Fruit fly (Drosophila melanogaster): ENCODE measurements around the gene CG13950.

The CG13950 gene

dm6 chr2L:892461-892860 is 32.5 kb downstream of the CG13950 start (continued):
- TF ChIP-seq CG7839 (tag; optimal IDR thresholded peaks at IDR 0.05) (peak; percentile 48), CG31441 (GFP tag; IDR thresholded peaks at IDR 0.05) (0 out of 2 replicates have a peak, but pooled peaks have one; percentile 24), C15 (GFP tag; IDR thresholded peaks at IDR 0.05) (no peak), nmo (GFP tag; optimal IDR thresholded peaks at IDR 0.05) (peak; percentile 16), CG7987 (GFP tag; optimal IDR thresholded peaks at IDR 0.05) (no peak), ara (GFP tag; IDR thresholded peaks at IDR 0.05) (no peak), CG32532 (GFP tag; IDR thresholded peaks at IDR 0.05) (no peak), Spps (tag; optimal IDR thresholded peaks at IDR 0.05) (no peak), luna (GFP tag; optimal IDR thresholded peaks at IDR 0.05) (no peak), Awh (GFP tag; IDR thresholded peaks at IDR 0.05) (no peak), sd (tag; optimal IDR thresholded peaks at IDR 0.05) (no peak), vnd (GFP tag; IDR thresholded peaks at IDR 0.05; ENCODE audit: partially characterized antibody) (no peak), ab (GFP tag; optimal IDR thresholded peaks at IDR 0.05) (no peak), CG3065 (GFP tag; optimal IDR thresholded peaks at IDR 0.05) (no peak), CG17361 (GFP tag; IDR thresholded peaks at IDR 0.05) (0 out of 3 replicates have a peak, but pooled peaks have one; percentile 19), CG13296 (GFP tag; optimal IDR thresholded peaks at IDR 0.05) (peak; percentile 9), CG18262 (tag; optimal IDR thresholded peaks at IDR 0.05) (peak; percentile 30), yki (optimal IDR thresholded peaks at IDR 0.05) (no peak), Dp (GFP tag; optimal IDR thresholded peaks at IDR 0.05) (no peak), CG33557 (GFP tag; optimal IDR thresholded peaks at IDR 0.05) (no peak), CG15073 (GFP tag; optimal IDR thresholded peaks at IDR 0.05) (no peak), emc (GFP tag; optimal IDR thresholded peaks at IDR 0.05) (no peak), pros (GFP tag; optimal IDR thresholded peaks at IDR 0.05) (no peak), CG1024 (GFP tag; IDR thresholded peaks at IDR 0.05) (no peak), pfk (GFP tag; optimal IDR thresholded peaks at IDR 0.05) (no peak), bbx (GFP tag; IDR thresholded peaks at IDR 0.05; ENCODE audit: partially characterized antibody) (no peak), CG3847 (GFP tag; IDR thresholded peaks at IDR 0.05) (0 out of 2 replicates have a peak, but pooled peaks have one; percentile 34), CG8290 (GFP tag; optimal IDR thresholded peaks at IDR 0.05) (no peak), CG8290 (tag; optimal IDR thresholded peaks at IDR 0.05) (peak in 1 of 2 experiments; percentile 75), al (GFP tag; IDR thresholded peaks at IDR 0.05) (no peak), unc-4 (GFP tag; IDR thresholded peaks at IDR 0.05; ENCODE audit: partially characterized antibody) (no peak), Jarid2 (GFP tag; optimal IDR thresholded peaks at IDR 0.05) (no peak), CG10274 (GFP tag; optimal IDR thresholded peaks at IDR 0.05) (no peak), CG15479 (GFP tag; optimal IDR thresholded peaks at IDR 0.05) (no peak), crp (GFP tag; optimal IDR thresholded peaks at IDR 0.05) (no peak), CG14965 (GFP tag; optimal IDR thresholded peaks at IDR 0.05; ENCODE audit: borderline replicate concordance) (no peak), CG6813 (GFP tag; optimal IDR thresholded peaks at IDR 0.05) (peak; percentile 46), Xrp1 (GFP tag; IDR thresholded peaks at IDR 0.05) (0 out of 2 replicates have a peak, but pooled peaks have one; percentile 58), Lim3 (GFP tag; IDR thresholded peaks at IDR 0.05) (no peak), HLH3B (GFP tag; IDR thresholded peaks at IDR 0.05) (no peak), lov (optimal IDR thresholded peaks at IDR 0.05) (no peak), lov (GFP tag; IDR thresholded peaks at IDR 0.05) (no peak), Hmx (GFP tag; optimal IDR thresholded peaks at IDR 0.05) (no peak), nom (GFP tag; optimal IDR thresholded peaks at IDR 0.05) (no peak), Doc2 (GFP tag; IDR thresholded peaks at IDR 0.05) (no peak), Fer3 (tag; optimal IDR thresholded peaks at IDR 0.05) (peak; percentile 47), twi (tag; optimal IDR thresholded peaks at IDR 0.05) (no peak), sna (GFP tag; IDR thresholded peaks at IDR 0.05; ENCODE audit: partially characterized antibody) (no peak), Aef1 (GFP tag; IDR thresholded peaks at IDR 0.05) (no peak), eve (GFP tag; optimal IDR thresholded peaks at IDR 0.05) (no peak), sima (GFP tag; optimal IDR thresholded peaks at IDR 0.05) (no peak), sr (GFP tag; IDR thresholded peaks at IDR 0.05) (no peak)

Measured in whole organism, embryonic.